Worm (Caenorhabditis elegans) whole organism, L4 larva: ENCODE results near the gene C33D3.3.
A peak's percentile ranks its signal among the peaks of the same experiment; 100 is the strongest.

ENCODE experiments used
- D1046.2 ChIP-seq: fragments of 200-800 bp; sonication (Bioruptor generic); IDR thresholded peaks from 2 replicates; pipeline ENCODE4 v1.3.6; 2022; ENCODE audit warnings: missing genetic modification characterization, missing compliant biosample characterization
- F44E2.7 ChIP-seq: fragments of 200-800 bp; sonication (Bioruptor generic); IDR thresholded peaks from 2 replicates; pipeline ENCODE4 v2.1.2; 2022; ENCODE audit warnings: missing genetic modification characterization, missing compliant biosample characterization
- F49E8.2 ChIP-seq: sonication (generic microtip); optimal IDR thresholded peaks from 2 replicates; lab custom pipeline; 2016; ENCODE audit warnings: missing compliant biosample characterization, mild to moderate bottlenecking, missing genetic modification characterization, borderline replicate concordance
- R02D3.7 ChIP-seq: fragments of 150-350 bp; sonication (generic microtip); optimal IDR thresholded peaks from 3 replicates; lab custom pipeline; 2014; ENCODE audit warnings: missing biosample characterization, missing genetic modification characterization
- Y105C5A.15 ChIP-seq: fragments of 200-800 bp; sonication (Bioruptor generic); IDR thresholded peaks from 2 replicates; pipeline ENCODE4 v1.3.6; 2022; ENCODE audit warnings: missing genetic modification characterization, missing compliant biosample characterization
- Y5F2A.4 ChIP-seq: fragments of 200-800 bp; sonication (Bioruptor generic); optimal IDR thresholded peaks from 2 replicates; lab custom pipeline; 2018; ENCODE audit warnings: mild to moderate bottlenecking, missing genetic modification characterization, missing compliant biosample characterization
- aha-1 ChIP-seq: fragments of 150-350 bp; peaks from one replicate; lab custom pipeline; 2014; ENCODE audit warnings: missing biosample characterization, missing genetic modification characterization
- aly-2 ChIP-seq: sonication (generic microtip); optimal IDR thresholded peaks from 2 replicates; lab custom pipeline; 2018; ENCODE audit warnings: missing biosample characterization, missing genetic modification characterization
- arid-1 ChIP-seq: fragments of 200-800 bp; sonication (Bioruptor generic); conservative IDR thresholded peaks from 2 replicates; pipeline ENCODE4 v1.3.6; 2022; ENCODE audit warnings: missing genetic modification reagents, missing genetic modification characterization, missing compliant biosample characterization
- ceh-62 ChIP-seq: sonication (generic microtip); optimal IDR thresholded peaks from 2 replicates; lab custom pipeline; 2017; ENCODE audit warnings: missing biosample characterization, missing genetic modification characterization
- daf-8 ChIP-seq: fragments of 200-800 bp; sonication (Bioruptor generic); IDR thresholded peaks from 2 replicates; pipeline ENCODE4 v1.3.6; 2022; ENCODE audit warnings: missing genetic modification characterization, missing compliant biosample characterization
- dmd-9 ChIP-seq: fragments of 200-800 bp; sonication (Bioruptor generic); IDR thresholded peaks from 2 replicates; pipeline ENCODE4 v1.3.6; 2022; ENCODE audit warnings: missing genetic modification reagents, missing genetic modification characterization, missing compliant biosample characterization
- egl-27 ChIP-seq: sonication (generic microtip); optimal IDR thresholded peaks from 3 replicates; lab custom pipeline; 2017; ENCODE audit warnings: missing biosample characterization, missing genetic modification reagents, missing genetic modification characterization
- gei-8 ChIP-seq: fragments of 200-800 bp; sonication (Bioruptor generic); optimal IDR thresholded peaks from 2 replicates; lab custom pipeline; 2018; ENCODE audit warnings: mild to moderate bottlenecking, missing genetic modification characterization, missing compliant biosample characterization
- hif-1 ChIP-seq, 2 experiments: sonication (generic microtip); optimal IDR thresholded peaks; 2 replicates each; lab custom pipeline; 2016 to 2017; ENCODE audit warnings: missing compliant biosample characterization in 2 of 2, missing genetic modification characterization in 2 of 2, missing genetic modification reagents in 2 of 2, missing genotype in 2 of 2, mild to moderate bottlenecking in 1 of 2
- jun-1 ChIP-seq: fragments of 150-350 bp; optimal IDR thresholded peaks from 2 replicates; lab custom pipeline; 2014; ENCODE audit warnings: missing biosample characterization, missing genetic modification reagents, missing genetic modification characterization
- lin-1 ChIP-seq: fragments of 200-800 bp; sonication (Bioruptor generic); IDR thresholded peaks from 2 replicates; pipeline ENCODE4 v1.3.6; 2022; ENCODE audit warnings: missing genetic modification reagents, missing genetic modification characterization, missing compliant biosample characterization
- lin-38 ChIP-seq: fragments of 200-800 bp; sonication (Bioruptor generic); IDR thresholded peaks from 2 replicates; pipeline ENCODE4 v1.3.6; 2022; ENCODE audit warnings: missing genetic modification reagents, missing genetic modification characterization, missing compliant biosample characterization
- lir-3 ChIP-seq: sonication (generic microtip); optimal IDR thresholded peaks from 2 replicates; lab custom pipeline; 2016; ENCODE audit warnings: mild to moderate bottlenecking, missing genetic modification characterization, missing compliant biosample characterization
- lsy-2 ChIP-seq, 2 experiments: fragments of 150-350 bp in 1 of 2; sonication (generic microtip) in 1 of 2; optimal IDR thresholded peaks; 2 replicates each; lab custom pipeline; 2014 to 2017; ENCODE audit warnings: missing biosample characterization in 2 of 2, missing genetic modification characterization in 2 of 2
- mdt-29 ChIP-seq: fragments of 200-800 bp; sonication (Bioruptor generic); IDR thresholded peaks from 2 replicates; pipeline ENCODE4 v1.3.6; 2022; ENCODE audit warnings: missing genetic modification reagents, missing genetic modification characterization, missing compliant biosample characterization
- mes-2 ChIP-seq: sonication (generic microtip); optimal IDR thresholded peaks from 2 replicates; lab custom pipeline; 2016; ENCODE audit warnings: missing genotype, mild to moderate bottlenecking, missing genetic modification characterization, missing compliant biosample characterization; ENCODE audit not compliant: poor library complexity, severe bottlenecking
- nhr-111 ChIP-seq: fragments of 200-800 bp; sonication (Bioruptor generic); optimal IDR thresholded peaks from 2 replicates; lab custom pipeline; 2018; ENCODE audit warnings: mild to moderate bottlenecking, missing genetic modification characterization, missing compliant biosample characterization
- nhr-237 ChIP-seq: sonication (generic microtip); optimal IDR thresholded peaks from 2 replicates; lab custom pipeline; 2017; ENCODE audit warnings: missing biosample characterization, missing genetic modification characterization
- pqm-1 ChIP-seq: sonication (generic microtip); optimal IDR thresholded peaks from 2 replicates; lab custom pipeline; 2017; ENCODE audit warnings: missing biosample characterization, missing genetic modification characterization
- rbr-2 ChIP-seq: sonication (generic microtip); optimal IDR thresholded peaks from 2 replicates; lab custom pipeline; 2016; ENCODE audit warnings: missing genotype, missing genetic modification characterization, missing compliant biosample characterization
- spr-3 ChIP-seq: fragments of 200-800 bp; sonication (Bioruptor generic); optimal IDR thresholded peaks from 2 replicates; lab custom pipeline; 2018; ENCODE audit warnings: mild to moderate bottlenecking, missing genetic modification characterization, missing compliant biosample characterization
- tag-97 ChIP-seq: fragments of 200-800 bp; sonication (Bioruptor generic); IDR thresholded peaks from 2 replicates; pipeline ENCODE4 v1.3.6; 2022; ENCODE audit warnings: missing genetic modification characterization, missing compliant biosample characterization
- unc-130 ChIP-seq: sonication (generic microtip); optimal IDR thresholded peaks from 2 replicates; lab custom pipeline; 2016; ENCODE audit warnings: missing genetic modification reagents, missing genetic modification characterization, missing compliant biosample characterization
- unc-39 ChIP-seq: sonication (generic microtip); optimal IDR thresholded peaks from 2 replicates; lab custom pipeline; 2017; ENCODE audit warnings: missing biosample characterization, missing genetic modification characterization
- unc-62 ChIP-seq, 3 experiments: fragments of 150-350 bp in 1 of 3; sonication (generic microtip); optimal IDR thresholded peaks in 2 of 3; peaks in 1 of 3; 1 replicate in 1 of 3; 2 replicates in 2 of 3; lab custom pipeline; 2014 to 2017; ENCODE audit warnings: missing biosample characterization in 3 of 3, missing genetic modification characterization in 3 of 3, missing genetic modification reagents in 3 of 3, missing genotype in 1 of 3
- vab-7 ChIP-seq: fragments of 200-800 bp; sonication (Bioruptor generic); IDR thresholded peaks from 2 replicates; pipeline ENCODE4 v1.3.6; 2022; ENCODE audit warnings: missing genetic modification reagents, missing genetic modification characterization, missing compliant biosample characterization
- zag-1 ChIP-seq: fragments of 150-350 bp; optimal IDR thresholded peaks from 2 replicates; lab custom pipeline; 2014; ENCODE audit warnings: missing biosample characterization, missing genetic modification characterization
- zfp-2 ChIP-seq: sonication (generic microtip); optimal IDR thresholded peaks from 2 replicates; lab custom pipeline; 2016; ENCODE audit warnings: mild to moderate bottlenecking, missing genetic modification characterization, missing compliant biosample characterization
- zip-11 ChIP-seq: fragments of 200-800 bp; sonication (Bioruptor generic); IDR thresholded peaks from 2 replicates; pipeline ENCODE4 v1.3.6; 2022; ENCODE audit warnings: missing genetic modification characterization, missing compliant biosample characterization
- ztf-7 ChIP-seq: fragments of 150-350 bp; optimal IDR thresholded peaks from 2 replicates; lab custom pipeline; 2014; ENCODE audit warnings: missing biosample characterization, missing genetic modification characterization

The C33D3.3 gene

ce11 chrX:10507971-10508370 lies 22.8 kb downstream of the C33D3.3 start:
- peak in 1 of 2 experiments; percentile 70 for TF ChIP-seq unc-62 (GFP tag; optimal IDR thresholded peaks at IDR 0.05 in 1 of 2; lab: Kevin White, UChicago)
- TF ChIP-seq unc-62 (tag; optimal IDR thresholded peaks at IDR 0.05; lab: Kevin White, UChicago), result no peak
- TF ChIP-seq F49E8.2 (tag; lab: Kevin White, UChicago), result no peak
- no peak for TF ChIP-seq lin-1 (GFP tag; lab: Robert Waterston, UW)

ce11 chrX:10514056-10514455 lies 28.9 kb downstream of the C33D3.3 start:
- TF ChIP-seq Y5F2A.4 (no peak), nhr-237 (tag; lab: Kevin White, UChicago) (no peak), lsy-2 (tag; optimal IDR thresholded peaks at IDR 0.05; lab: Kevin White, UChicago) (no peak), nhr-111 (no peak), gei-8 (GFP tag; lab: Kevin White, UChicago) (no peak), F44E2.7 (GFP tag; lab: Robert Waterston, UW) (no peak), zip-11 (no peak), Y105C5A.15 (GFP tag; lab: Robert Waterston, UW) (no peak), hif-1 (tag; optimal IDR thresholded peaks at IDR 0.05; lab: Kevin White, UChicago) (no peak), dmd-9 (no peak), lin-38 (GFP tag; lab: Robert Waterston, UW) (no peak), pqm-1 (tag; lab: Kevin White, UChicago) (no peak), D1046.2 (GFP tag; lab: Robert Waterston, UW) (no peak)
- TF ChIP-seq, all 104 proteins: peak for 0

DNA sequence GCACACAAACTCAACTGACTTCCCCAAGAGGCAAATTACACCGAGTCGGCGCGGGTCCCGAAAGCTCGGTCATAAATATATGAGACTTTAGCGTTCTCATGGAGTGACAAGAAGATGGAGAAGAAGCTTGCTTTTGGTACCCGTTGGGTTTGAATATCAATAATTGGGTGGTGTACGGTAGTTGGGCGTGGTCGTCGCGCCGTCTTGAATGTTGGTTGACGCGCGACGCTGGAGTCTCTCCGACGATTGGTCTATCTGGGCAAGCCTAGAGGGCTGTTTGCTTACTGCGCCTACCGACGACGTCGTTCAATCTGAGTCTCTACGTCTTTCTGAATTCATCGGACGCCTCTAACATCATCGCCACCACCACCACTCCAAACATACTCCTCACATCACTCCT lies 29.7 kb downstream of the C33D3.3 start:
- TF ChIP-seq spr-3, result no peak
- TF ChIP-seq zag-1 (tag; lab: Kevin White, UChicago), result no peak
- TF ChIP-seq arid-1 (GFP tag; lab: Robert Waterston, UW), result no peak
- TF ChIP-seq aly-2 (tag; lab: Kevin White, UChicago), result no peak
- no peak for TF ChIP-seq zfp-2 (tag; lab: Kevin White, UChicago)
- TF ChIP-seq ztf-7 (tag; lab: Kevin White, UChicago), result no peak
- no peak for TF ChIP-seq egl-27 (tag; lab: Kevin White, UChicago)
- no peak for TF ChIP-seq tag-97
- TF ChIP-seq jun-1 (tag; lab: Kevin White, UChicago), result no peak
- TF ChIP-seq Y5F2A.4, result no peak
- no peak for TF ChIP-seq pqm-1 (tag; lab: Kevin White, UChicago)
- no peak for TF ChIP-seq aha-1 (tag; lab: Kevin White, UChicago)
- no peak for TF ChIP-seq ceh-62
- TF ChIP-seq mdt-29 (GFP tag; lab: Robert Waterston, UW), result no peak
- no peak for TF ChIP-seq rbr-2 (tag; lab: Kevin White, UChicago)
- TF ChIP-seq, all 104 proteins: peak for 0

DNA sequence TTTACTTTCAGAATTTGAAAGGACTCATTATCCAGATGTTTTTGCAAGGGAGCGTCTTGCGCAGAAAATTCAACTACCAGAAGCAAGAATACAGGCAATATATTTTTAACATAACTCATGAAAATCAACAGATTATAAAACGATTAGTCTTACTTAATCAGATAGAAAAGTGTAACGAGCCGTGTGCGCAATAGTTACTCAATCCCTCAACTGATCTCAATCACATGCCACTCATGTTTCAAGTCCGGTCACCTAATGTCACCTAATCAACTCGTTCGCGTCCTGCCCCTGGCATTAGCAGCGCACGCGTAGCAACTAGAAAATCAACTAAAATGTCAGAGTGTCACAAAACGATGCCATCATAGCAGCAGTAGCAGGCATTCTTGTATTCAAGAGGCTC lies 31.4 kb downstream of the C33D3.3 start:
- TF ChIP-seq unc-130 (no peak), gei-8 (GFP tag; lab: Kevin White, UChicago) (no peak), R02D3.7 (no peak), lir-3 (no peak), vab-7 (GFP tag; lab: Robert Waterston, UW) (no peak), unc-39 (tag; lab: Kevin White, UChicago) (no peak), mes-2 (tag; lab: Kevin White, UChicago) (no peak), daf-8 (no peak), ztf-7 (tag; lab: Kevin White, UChicago) (no peak), ceh-62 (no peak)
